Worm (Caenorhabditis elegans): Measurements from ENCODE around the gene nhr-91.
"Not testable (repeated sequence)": the region's sequence is repeated elsewhere in the genome, so short reads cannot be mapped to it uniquely, and the experiment has no call there.

DNA sequence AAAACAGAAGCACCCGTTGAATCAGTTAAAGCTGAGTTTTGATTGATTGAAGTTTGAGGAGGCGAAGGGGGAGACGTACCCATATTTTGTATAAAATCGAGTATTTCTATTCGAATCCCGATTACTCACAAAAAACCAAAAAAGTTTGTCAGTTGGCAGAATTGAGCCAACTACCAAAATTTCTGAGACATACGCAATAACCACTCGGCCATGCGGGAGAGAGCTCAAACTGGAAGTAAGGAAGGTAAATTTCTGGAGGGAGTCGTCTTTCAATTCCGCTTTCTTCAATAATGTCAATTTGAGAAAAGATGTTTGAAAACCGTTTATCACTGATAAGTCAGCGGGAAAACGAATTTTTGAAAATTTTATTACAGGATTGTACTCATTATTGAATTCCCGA, 10.6 kb downstream of the nhr-91 start:
- TF ChIP-seq lag-1 (GFP tag; IDR thresholded peaks at IDR 0.05); let-607 (tag; optimal IDR thresholded peaks at IDR 0.05); ztf-22 (GFP tag; optimal IDR thresholded peaks at IDR 0.05): not testable (repeated sequence)

Data from whole organism, young adult.